Fruit fly (Drosophila melanogaster) whole organism, embryonic: ENCODE data around the gene CG12054.
A peak's percentile ranks its signal among the peaks of the same experiment; 100 is the strongest.

Experiments used
- Atf3 ChIP-seq: fragments of 200-800 bp; sonication (Bioruptor generic); optimal IDR thresholded peaks from 3 replicates; lab custom pipeline; 2016; ENCODE audit warnings: missing biosample characterization, missing genetic modification characterization
- Blimp-1 ChIP-seq: fragments of 200-800 bp; sonication (Bioruptor generic); optimal IDR thresholded peaks from 3 replicates; lab custom pipeline; 2018; ENCODE audit warnings: missing biosample characterization, missing genetic modification characterization, mild to moderate bottlenecking, moderate library complexity, missing genetic modification reagents
- CG10462 ChIP-seq: fragments of 200-800 bp; sonication (Bioruptor generic); optimal IDR thresholded peaks from 2 replicates; lab custom pipeline; 2016; ENCODE audit warnings: missing biosample characterization, missing genetic modification characterization
- CG11456 ChIP-seq: fragments of 200-800 bp; sonication (Bioruptor generic); IDR thresholded peaks from 3 replicates; pipeline ENCODE4 v1.3.6; 2022; ENCODE audit warnings: missing biosample characterization, missing genetic modification characterization
- CG11560 ChIP-seq: fragments of 200-800 bp; sonication (Bioruptor generic); IDR thresholded peaks from 3 replicates; pipeline ENCODE4 v1.3.6; 2022; ENCODE audit warnings: missing biosample characterization, missing genetic modification characterization
- CG12236 ChIP-seq: fragments of 200-800 bp; sonication (Bioruptor generic); optimal IDR thresholded peaks from 2 replicates; lab custom pipeline; 2016; ENCODE audit warnings: missing biosample characterization, missing genetic modification characterization
- CG12391 ChIP-seq: fragments of 200-800 bp; sonication (Bioruptor generic); optimal IDR thresholded peaks from 3 replicates; lab custom pipeline; 2018; ENCODE audit warnings: missing biosample characterization, mild to moderate bottlenecking, missing genetic modification characterization, moderate library complexity
- CG13287 ChIP-seq: fragments of 200-800 bp; sonication (Bioruptor generic); IDR thresholded peaks from 2 replicates; pipeline ENCODE4 v1.3.6; 2022; ENCODE audit warnings: missing biosample characterization, missing genetic modification characterization; ENCODE audit not compliant: partially characterized antibody
- CG15696 ChIP-seq: fragments of 200-800 bp; sonication (Bioruptor generic); optimal IDR thresholded peaks from 2 replicates; lab custom pipeline; 2019; ENCODE audit warnings: missing biosample characterization, mild to moderate bottlenecking, missing genetic modification characterization, moderate library complexity
- CG1603 ChIP-seq: fragments of 200-800 bp; sonication (Bioruptor generic); optimal IDR thresholded peaks from 2 replicates; lab custom pipeline; 2019; ENCODE audit warnings: missing biosample characterization, mild to moderate bottlenecking, missing genetic modification characterization, moderate library complexity
- CG1647 ChIP-seq: fragments of 200-800 bp; sonication (Bioruptor generic); optimal IDR thresholded peaks from 3 replicates; lab custom pipeline; 2016; ENCODE audit warnings: missing biosample characterization, missing genetic modification characterization
- CG16815 ChIP-seq: fragments of 200-800 bp; sonication (Bioruptor generic); optimal IDR thresholded peaks from 3 replicates; lab custom pipeline; 2017; ENCODE audit warnings: missing biosample characterization, mild to moderate bottlenecking, missing genetic modification characterization
- CG17612 ChIP-seq: fragments of 200-800 bp; sonication (Bioruptor generic); IDR thresholded peaks from 2 replicates; pipeline ENCODE4 v1.3.6; 2022; ENCODE audit warnings: missing biosample characterization, missing genetic modification characterization
- CG2712 ChIP-seq: fragments of 200-800 bp; optimal IDR thresholded peaks from 3 replicates; lab custom pipeline; 2019; ENCODE audit warnings: missing biosample characterization, mild to moderate bottlenecking, missing genetic modification characterization, moderate library complexity
- CG32767 ChIP-seq: fragments of 200-800 bp; sonication (Bioruptor generic); IDR thresholded peaks from 2 replicates; pipeline ENCODE4 v1.3.6; 2022; ENCODE audit warnings: missing biosample characterization, missing genetic modification characterization
- CG6854 ChIP-seq: fragments of 200-800 bp; sonication (Bioruptor generic); optimal IDR thresholded peaks from 3 replicates; lab custom pipeline; 2017; ENCODE audit warnings: missing biosample characterization, mild to moderate bottlenecking, missing genetic modification characterization
- CG7786 ChIP-seq: fragments of 200-800 bp; sonication (Bioruptor generic); optimal IDR thresholded peaks from 2 replicates; lab custom pipeline; 2016; ENCODE audit warnings: missing biosample characterization, missing genetic modification characterization
- CG7928 ChIP-seq: fragments of 200-800 bp; sonication (Bioruptor generic); optimal IDR thresholded peaks from 2 replicates; lab custom pipeline; 2017; ENCODE audit warnings: missing biosample characterization, mild to moderate bottlenecking, missing genetic modification characterization
- CG9797 ChIP-seq: fragments of 200-800 bp; sonication (Bioruptor generic); optimal IDR thresholded peaks from 3 replicates; lab custom pipeline; 2018; ENCODE audit warnings: missing biosample characterization, mild to moderate bottlenecking, missing genetic modification characterization
- CHES-1-like ChIP-seq: fragments of 200-800 bp; sonication (Bioruptor generic); optimal IDR thresholded peaks from 2 replicates; lab custom pipeline; 2016; ENCODE audit warnings: missing biosample characterization, missing genetic modification characterization
- CTCF ChIP-seq: fragments of 200-800 bp; sonication (Bioruptor generic); optimal IDR thresholded peaks from 2 replicates; lab custom pipeline; 2017; ENCODE audit warnings: missing biosample characterization, mild to moderate bottlenecking, missing genetic modification characterization, moderate library complexity
- HmgZ ChIP-seq: fragments of 200-800 bp; sonication (Bioruptor generic); optimal IDR thresholded peaks from 2 replicates; lab custom pipeline; 2018; ENCODE audit warnings: missing biosample characterization, mild to moderate bottlenecking, missing genetic modification characterization
- Hr78 ChIP-seq, 2 experiments: fragments of 200-800 bp in 1 of 2; fragments of >200 bp in 1 of 2; sonication (Bioruptor generic) in 1 of 2; optimal IDR thresholded peaks; 2 replicates each; lab custom pipeline; 2017 to 2019; ENCODE audit warnings: missing biosample characterization in 2 of 2, missing genetic modification characterization in 2 of 2, mild to moderate bottlenecking in 1 of 2, moderate library complexity in 1 of 2
- Lim3 ChIP-seq: fragments of 200-800 bp; sonication (Bioruptor generic); IDR thresholded peaks from 2 replicates; pipeline ENCODE4 v1.3.6; 2022; ENCODE audit warnings: missing biosample characterization, missing genetic modification characterization
- Med ChIP-seq: fragments of 200-800 bp; sonication (Bioruptor generic); peaks from one replicate; lab custom pipeline; 2016; ENCODE audit warnings: missing biosample characterization, missing genetic modification characterization, mild to moderate bottlenecking, inconsistent platforms, moderate library complexity
- Meics ChIP-seq: fragments of 200-800 bp; sonication (Bioruptor generic); optimal IDR thresholded peaks from 2 replicates; lab custom pipeline; 2017; ENCODE audit warnings: missing biosample characterization, mild to moderate bottlenecking, missing genetic modification characterization
- Pdp1 ChIP-seq, 2 experiments: fragments of 200-800 bp; sonication (Bioruptor generic); optimal IDR thresholded peaks; 3 replicates each; lab custom pipeline; 2016; ENCODE audit warnings: missing biosample characterization in 2 of 2, missing genetic modification characterization in 2 of 2, mild to moderate bottlenecking in 1 of 2, moderate library complexity in 1 of 2
- Rx ChIP-seq: fragments of 200-800 bp; sonication (Bioruptor generic); IDR thresholded peaks from 2 replicates; pipeline ENCODE4 v1.3.6; 2022; ENCODE audit warnings: missing biosample characterization, missing genetic modification characterization
- Tbp ChIP-seq: fragments of >200 bp; optimal IDR thresholded peaks from 2 replicates; lab custom pipeline; 2018; ENCODE audit warnings: missing biosample characterization, missing genetic modification characterization
- YL-1 ChIP-seq: fragments of 200-800 bp; sonication (Bioruptor generic); optimal IDR thresholded peaks from 3 replicates; lab custom pipeline; 2017; ENCODE audit warnings: missing biosample characterization, mild to moderate bottlenecking, missing genetic modification characterization
- btn ChIP-seq: fragments of 200-800 bp; sonication (Bioruptor generic); optimal IDR thresholded peaks from 2 replicates; lab custom pipeline; 2016; ENCODE audit warnings: missing biosample characterization, missing genetic modification characterization
- caup ChIP-seq: fragments of 200-800 bp; sonication (Bioruptor generic); optimal IDR thresholded peaks from 3 replicates; lab custom pipeline; 2017; ENCODE audit warnings: missing biosample characterization, mild to moderate bottlenecking, missing genetic modification characterization, moderate library complexity; ENCODE audit not compliant: severe bottlenecking
- ci ChIP-seq: fragments of 200-800 bp; sonication (Bioruptor generic); IDR thresholded peaks from 3 replicates; pipeline ENCODE4 v1.3.6; 2022; ENCODE audit warnings: missing biosample characterization, missing genetic modification characterization
- da ChIP-seq: fragments of 200-800 bp; sonication (Bioruptor generic); optimal IDR thresholded peaks from 2 replicates; lab custom pipeline; 2016; ENCODE audit warnings: missing biosample characterization, missing genetic modification characterization
- disco-r ChIP-seq: fragments of 200-800 bp; sonication (Bioruptor generic); optimal IDR thresholded peaks from 2 replicates; lab custom pipeline; 2016; ENCODE audit warnings: missing biosample characterization, missing genetic modification characterization
- eve ChIP-seq, 2 experiments: fragments of >200 bp; optimal IDR thresholded peaks; 2 replicates each; lab custom pipeline; 2017; ENCODE audit warnings: missing biosample characterization in 2 of 2, missing genetic modification characterization in 2 of 2
- eyg ChIP-seq: fragments of 200-800 bp; sonication (Bioruptor generic); optimal IDR thresholded peaks from 3 replicates; lab custom pipeline; 2016; ENCODE audit warnings: missing biosample characterization, missing genetic modification characterization
- fru ChIP-seq: fragments of >200 bp; optimal IDR thresholded peaks from 2 replicates; lab custom pipeline; 2017
- her ChIP-seq: fragments of 200-800 bp; sonication (Bioruptor generic); optimal IDR thresholded peaks from 2 replicates; lab custom pipeline; 2016; ENCODE audit warnings: missing biosample characterization, missing genetic modification characterization
- insv ChIP-seq, 2 experiments: fragments of 200-800 bp; sonication (Bioruptor generic); optimal IDR thresholded peaks; 3 replicates each; lab custom pipeline; 2016 to 2018; ENCODE audit warnings: missing biosample characterization in 2 of 2, missing genetic modification characterization in 2 of 2
- kni ChIP-seq: fragments of 200-800 bp; sonication (Bioruptor generic); optimal IDR thresholded peaks from 3 replicates; lab custom pipeline; 2017; ENCODE audit warnings: mild to moderate bottlenecking, missing biosample characterization, missing genetic modification reagents, missing genetic modification characterization
- mld ChIP-seq: fragments of 200-800 bp; sonication (Bioruptor generic); IDR thresholded peaks from 3 replicates; pipeline ENCODE4 v1.3.6; 2022; ENCODE audit warnings: missing biosample characterization, missing genetic modification characterization; ENCODE audit not compliant: partially characterized antibody
- nmo ChIP-seq: fragments of 200-800 bp; sonication (Bioruptor generic); optimal IDR thresholded peaks from 2 replicates; lab custom pipeline; 2018; ENCODE audit warnings: missing biosample characterization, mild to moderate bottlenecking, missing genetic modification characterization, moderate library complexity
- pros ChIP-seq: fragments of 200-800 bp; sonication (Bioruptor generic); optimal IDR thresholded peaks from 3 replicates; lab custom pipeline; 2019; ENCODE audit warnings: missing biosample characterization, mild to moderate bottlenecking, missing genetic modification characterization, moderate library complexity
- stwl ChIP-seq: fragments of 200-800 bp; sonication (Bioruptor generic); optimal IDR thresholded peaks from 3 replicates; lab custom pipeline; 2018; ENCODE audit warnings: missing biosample characterization, mild to moderate bottlenecking, missing genetic modification characterization, moderate library complexity
- usp ChIP-seq: fragments of >200 bp; optimal IDR thresholded peaks from 2 replicates; lab custom pipeline; 2017; ENCODE audit warnings: missing biosample characterization, missing genetic modification characterization
- vvl ChIP-seq: fragments of 200-800 bp; sonication (Bioruptor generic); IDR thresholded peaks from 2 replicates; pipeline ENCODE4 v1.3.6; 2022; ENCODE audit warnings: missing biosample characterization, missing genetic modification characterization
- zfh2 ChIP-seq: fragments of 200-800 bp; sonication (Bioruptor generic); optimal IDR thresholded peaks from 2 replicates; lab custom pipeline; 2016; ENCODE audit warnings: missing biosample characterization, missing genetic modification characterization

The CG12054 gene

DNA sequence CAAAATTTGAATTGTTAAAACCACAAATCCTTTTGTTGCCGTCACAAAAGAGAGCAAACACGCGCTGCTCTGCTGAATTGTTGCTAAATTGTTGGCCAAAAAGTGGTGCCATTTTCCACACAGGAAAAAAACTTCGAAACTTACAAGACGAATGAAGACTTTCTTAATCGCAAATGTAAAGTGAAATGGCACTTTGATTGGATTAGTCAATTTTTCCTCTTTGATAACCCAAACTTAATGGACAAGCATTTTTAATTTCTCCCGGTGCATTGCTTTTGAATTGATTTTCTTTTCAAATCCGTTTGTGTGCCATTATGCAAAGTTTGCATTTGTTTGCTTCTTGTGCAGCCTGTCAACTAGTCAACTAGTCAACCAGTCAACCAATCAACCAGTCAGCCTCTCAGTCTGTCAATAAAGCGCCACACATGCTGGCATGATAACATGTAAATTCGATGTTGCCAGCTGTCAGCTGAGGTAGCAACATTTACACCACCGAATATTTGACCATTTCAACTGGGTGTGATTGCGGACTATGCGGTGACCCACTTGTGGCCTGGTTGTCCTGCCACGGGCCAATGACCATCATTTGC, 22.7 kb downstream of the CG12054 start (continued):
- TF ChIP-seq insv (GFP tag; optimal IDR thresholded peaks at IDR 0.05; lab: Kevin White, UChicago) (no peak), CG11456 (GFP tag; lab: Robert Waterston, UW) (no peak), CG7928 (no peak), caup (GFP tag; lab: Kevin White, UChicago) (no peak), CG1647 (GFP tag; lab: Kevin White, UChicago) (no peak), ci (GFP tag; lab: Robert Waterston, UW) (0 out of 3 replicates have a peak, but pooled peaks have one; percentile 25), CTCF (GFP tag; lab: Kevin White, UChicago) (no peak), CG15696 (tag; lab: Kevin White, UChicago) (no peak), zfh2 (GFP tag; lab: Kevin White, UChicago) (no peak), CG12391 (tag; lab: Kevin White, UChicago) (no peak), CG7786 (no peak), CG2712 (tag; lab: Kevin White, UChicago) (no peak), Atf3 (no peak), da (GFP tag; lab: Kevin White, UChicago) (no peak), CG17612 (GFP tag; lab: Robert Waterston, UW) (no peak), disco-r (GFP tag; lab: Kevin White, UChicago) (no peak), vvl (no peak), CG12236 (no peak), CG10462 (GFP tag; lab: Kevin White, UChicago) (no peak), her (GFP tag; lab: Kevin White, UChicago) (no peak), Hr78 (GFP tag; optimal IDR thresholded peaks at IDR 0.05; lab: Kevin White, UChicago) (no peak), Meics (GFP tag; lab: Kevin White, UChicago) (no peak), Tbp (GFP tag; lab: Kevin White, UChicago) (no peak), stwl (tag; lab: Kevin White, UChicago) (no peak), CG9797 (GFP tag; lab: Kevin White, UChicago) (no peak), mld (GFP tag; lab: Robert Waterston, UW) (no peak), CG1603 (tag; lab: Kevin White, UChicago) (no peak), CG13287 (GFP tag; lab: Robert Waterston, UW) (no peak), eve (GFP tag; optimal IDR thresholded peaks at IDR 0.05; lab: Kevin White, UChicago) (peak in 1 of 2 experiments; percentile 72)
- TF ChIP-seq, all 482 proteins: peak for 9

DNA sequence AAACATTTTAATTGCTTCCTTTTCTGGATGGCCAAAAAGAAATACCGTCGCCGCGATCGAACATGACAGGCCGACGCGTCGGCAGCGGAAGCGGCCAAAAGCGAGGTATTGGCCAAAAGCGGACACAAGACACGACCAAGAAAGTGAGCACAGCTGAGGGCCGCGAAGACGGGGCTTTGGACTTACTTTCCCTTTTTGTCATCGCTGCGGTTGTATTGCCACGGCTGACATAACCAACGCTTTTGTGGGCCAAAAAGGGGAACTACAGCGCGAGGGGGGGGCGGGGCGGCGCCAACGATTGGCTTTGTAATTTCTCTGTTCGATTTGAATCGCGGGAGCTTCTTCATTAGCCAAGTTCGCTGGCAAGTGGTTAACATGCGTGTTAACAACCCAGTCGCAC, 25.3 kb downstream of the CG12054 start:
- peak; percentile 92 for TF ChIP-seq Blimp-1
- TF ChIP-seq nmo, result no peak
- TF ChIP-seq Pdp1 (GFP tag; optimal IDR thresholded peaks at IDR 0.05; lab: Kevin White, UChicago), result peak in 1 of 2 experiments; percentile 41
- TF ChIP-seq Med (GFP tag; lab: Kevin White, UChicago), result no peak
- 0 out of 3 replicates have a peak, but pooled peaks have one; percentile 8 for TF ChIP-seq CG11560
- TF ChIP-seq kni (GFP tag; lab: Kevin White, UChicago), result peak; percentile 46
- peak; percentile 26 for TF ChIP-seq pros (GFP tag; lab: Kevin White, UChicago)

DNA sequence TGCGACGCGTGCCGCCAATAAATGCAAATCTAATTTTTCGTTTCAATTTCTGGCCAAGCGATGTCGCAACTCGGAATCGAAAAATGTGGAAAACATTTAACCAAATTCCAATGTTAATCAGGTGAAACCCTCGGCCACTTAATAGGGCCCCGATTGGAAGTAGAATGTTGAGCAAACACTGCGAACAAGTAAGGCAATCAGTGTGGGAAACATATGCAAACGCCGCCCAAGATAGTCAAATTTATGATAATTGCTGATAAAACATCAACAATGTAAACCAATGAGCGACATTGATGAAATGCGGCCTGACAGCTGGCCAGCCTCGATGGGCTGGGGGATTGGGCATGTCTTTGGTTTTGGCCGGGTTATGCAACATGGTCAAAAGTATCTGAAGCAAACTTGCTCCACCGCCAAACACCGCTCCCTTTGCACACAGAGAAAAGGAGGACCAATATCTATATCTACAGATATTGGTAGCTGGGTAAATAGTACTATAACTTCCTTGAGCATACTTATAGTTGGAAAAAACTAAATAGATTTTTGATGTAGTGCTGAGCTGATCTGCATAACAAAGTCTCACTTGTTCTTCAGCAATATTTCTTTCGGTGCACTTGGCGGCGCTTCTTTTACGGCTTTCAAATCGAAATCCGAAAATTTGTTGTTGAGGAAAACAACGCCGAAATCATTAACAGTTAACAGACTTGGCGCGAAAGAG, 26.9 kb downstream of the CG12054 start:
- no peak for TF ChIP-seq HmgZ
- no peak for TF ChIP-seq da (GFP tag; lab: Kevin White, UChicago)
- no peak for TF ChIP-seq Lim3 (GFP tag; lab: Robert Waterston, UW)
- TF ChIP-seq fru (lab: Kevin White, UChicago), result no peak
- TF ChIP-seq eyg (GFP tag; lab: Kevin White, UChicago), result peak; percentile 29
- TF ChIP-seq btn (GFP tag; lab: Kevin White, UChicago), result peak; percentile 66
- no peak for TF ChIP-seq CG16815 (GFP tag; lab: Kevin White, UChicago)
- TF ChIP-seq YL-1 (GFP tag; lab: Kevin White, UChicago), result no peak
- no peak for TF ChIP-seq CHES-1-like (GFP tag; lab: Kevin White, UChicago)
- TF ChIP-seq usp (GFP tag; lab: Kevin White, UChicago), result no peak
- TF ChIP-seq CG32767, result 0 out of 2 replicates have a peak, but pooled peaks have one; percentile 50
- TF ChIP-seq Hr78 (GFP tag; optimal IDR thresholded peaks at IDR 0.05; lab: Kevin White, UChicago), result peak in 1 of 2 experiments; percentile 42
- TF ChIP-seq CG6854 (GFP tag; lab: Kevin White, UChicago), result peak; percentile 44
- TF ChIP-seq Rx (GFP tag; lab: Robert Waterston, UW), result peak; percentile 81
